Fruit fly (Drosophila melanogaster): ENCODE results near the gene CG44405.

- no peak for TF ChIP-seq CG8478 (optimal IDR thresholded peaks at IDR 0.05)
- TF ChIP-seq usp (GFP tag; optimal IDR thresholded peaks at IDR 0.05), result no peak
- no peak for TF ChIP-seq psq (optimal IDR thresholded peaks at IDR 0.05)
These were observed 23.5 kb upstream of the CG44405 start, which contains the start of gene jhamt for dm6 chr2L:16365603-16366002.
